Worm (Caenorhabditis elegans): ENCODE results near the gene W03C9.8.

ce11 chrII:11992701-11993100 is 44.1 kb downstream of the W03C9.8 start, which contains the start of gene dhps-1:
- TF ChIP-seq nhr-84 (tag; optimal IDR thresholded peaks at IDR 0.05) (no peak), nhr-77 (tag; optimal IDR thresholded peaks at IDR 0.05) (no peak), nhr-11 (tag; optimal IDR thresholded peaks at IDR 0.05) (no peak), ztf-11 (tag; optimal IDR thresholded peaks at IDR 0.05) (no peak), aha-1 (tag; optimal IDR thresholded peaks at IDR 0.05) (no peak), lin-35 (GFP tag; optimal IDR thresholded peaks at IDR 0.05) (no peak), hlh-4 (tag; optimal IDR thresholded peaks at IDR 0.05) (no peak), dsc-1 (tag; optimal IDR thresholded peaks at IDR 0.05) (no peak), pax-3 (tag; optimal IDR thresholded peaks at IDR 0.05) (no peak)

Data from whole organism, L1 larva.